Worm (Caenorhabditis elegans) whole organism, L2 larva: ENCODE data around the gene F46G11.4.

ENCODE experiments used
- lsy-2 ChIP-seq, 2 experiments: fragments of 150-350 bp in 1 of 2; sonication (generic microtip) in 1 of 2; optimal IDR thresholded peaks; 2 replicates each; lab custom pipeline; 2014 to 2017; ENCODE audit warnings: missing biosample characterization in 2 of 2, missing genetic modification characterization in 2 of 2
- unc-39 ChIP-seq: fragments of 150-350 bp; optimal IDR thresholded peaks from 2 replicates; lab custom pipeline; 2014; ENCODE audit warnings: missing biosample characterization, missing genetic modification characterization

DNA sequence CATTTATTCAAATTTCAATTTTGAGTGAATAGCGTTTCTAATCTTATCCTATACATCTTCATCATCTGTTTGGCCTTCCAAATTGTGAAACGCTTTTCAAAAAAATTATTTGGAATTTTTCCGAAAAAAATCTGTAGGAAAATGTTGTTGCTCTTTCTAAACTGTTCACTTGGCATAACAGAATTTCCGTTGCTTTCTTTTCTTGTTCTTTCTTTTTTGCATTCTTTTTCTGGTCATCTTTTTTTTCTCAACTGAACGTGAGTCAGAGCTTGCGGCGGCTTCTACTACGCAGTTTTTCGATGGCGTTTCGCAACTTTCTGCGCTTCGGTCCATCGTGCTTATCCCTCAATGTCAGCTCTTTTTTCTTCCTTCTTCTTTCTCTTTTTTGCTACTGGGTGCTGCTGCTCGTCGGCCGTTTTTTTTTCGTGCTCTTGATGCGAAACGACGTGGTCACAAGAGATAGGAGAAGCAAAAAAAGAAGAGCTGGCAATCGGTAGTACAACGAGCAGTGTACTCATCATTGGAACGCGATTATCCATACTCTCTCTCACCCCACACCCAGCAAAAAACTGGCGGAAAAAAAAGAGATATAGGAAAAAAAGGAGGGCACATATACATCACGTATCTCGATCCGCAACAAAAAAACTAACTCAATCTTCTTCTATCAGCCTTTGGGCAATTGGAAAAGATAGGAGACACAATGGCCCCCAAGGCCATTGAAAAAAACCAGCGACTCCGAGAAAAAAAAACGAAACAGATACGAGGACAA is 21.3 kb upstream of the F46G11.4 start:
- TF ChIP-seq lsy-2 (tag; optimal IDR thresholded peaks at IDR 0.05; lab: Kevin White, UChicago) (peak in 1 of 2 experiments; percentile 35), unc-39 (tag; lab: Kevin White, UChicago) (no peak)
